Worm (Caenorhabditis elegans) whole organism, L4 larva: ENCODE data around the gene F33G12.6.

Experiments
- Y48G9A.11 ChIP-seq: fragments of 200-800 bp; sonication (Bioruptor generic); IDR thresholded peaks from 2 replicates; pipeline ENCODE4 v1.3.6; 2022; ENCODE audit warnings: missing genetic modification reagents, missing genetic modification characterization, missing compliant biosample characterization
- aly-2 ChIP-seq: sonication (generic microtip); optimal IDR thresholded peaks from 2 replicates; lab custom pipeline; 2018; ENCODE audit warnings: missing biosample characterization, missing genetic modification characterization
- ceh-82 ChIP-seq: sonication (generic microtip); optimal IDR thresholded peaks from 2 replicates; lab custom pipeline; 2017; ENCODE audit warnings: missing biosample characterization, missing genetic modification characterization
- cey-2 ChIP-seq: sonication (generic microtip); optimal IDR thresholded peaks from 3 replicates; lab custom pipeline; 2017; ENCODE audit warnings: missing genetic modification characterization, mild to moderate bottlenecking, missing compliant biosample characterization, antibody characterized with exemption, borderline replicate concordance; ENCODE audit not compliant: insufficient read depth
- dpl-1 ChIP-seq: fragments of 150-350 bp; optimal IDR thresholded peaks from 2 replicates; lab custom pipeline; 2014; ENCODE audit warnings: missing biosample characterization, missing genetic modification reagents, missing genetic modification characterization
- egl-43 ChIP-seq: fragments of 200-800 bp; sonication (Bioruptor generic); IDR thresholded peaks from 2 replicates; pipeline ENCODE4 v1.3.6; 2022; ENCODE audit warnings: missing genetic modification reagents, missing genetic modification characterization, missing compliant biosample characterization
- fos-1 ChIP-seq: fragments of 150-350 bp; optimal IDR thresholded peaks from 2 replicates; lab custom pipeline; 2014; ENCODE audit warnings: missing biosample characterization, missing genetic modification characterization
- lin-1 ChIP-seq: fragments of 200-800 bp; sonication (Bioruptor generic); IDR thresholded peaks from 2 replicates; pipeline ENCODE4 v1.3.6; 2022; ENCODE audit warnings: missing genetic modification reagents, missing genetic modification characterization, missing compliant biosample characterization
- lin-13 ChIP-seq: fragments of 150-350 bp; optimal IDR thresholded peaks from 2 replicates; lab custom pipeline; 2014; ENCODE audit warnings: missing biosample characterization, missing genetic modification reagents, missing genetic modification characterization
- lin-29 ChIP-seq: fragments of 200-800 bp; sonication (Bioruptor generic); IDR thresholded peaks from 2 replicates; pipeline ENCODE4 v1.3.6; 2022; ENCODE audit warnings: missing genetic modification reagents, missing genetic modification characterization, missing compliant biosample characterization
- mdl-1 ChIP-seq, 2 experiments: fragments of 150-350 bp in 1 of 2; sonication (generic microtip) in 1 of 2; optimal IDR thresholded peaks; 2 replicates each; lab custom pipeline; 2014 to 2017; ENCODE audit warnings: missing biosample characterization in 2 of 2, missing genetic modification characterization in 2 of 2
- nhr-237 ChIP-seq: sonication (generic microtip); optimal IDR thresholded peaks from 2 replicates; lab custom pipeline; 2017; ENCODE audit warnings: missing biosample characterization, missing genetic modification characterization
- ztf-11 ChIP-seq: fragments of 150-350 bp; optimal IDR thresholded peaks from 2 replicates; lab custom pipeline; 2014; ENCODE audit warnings: missing biosample characterization, missing genetic modification characterization

DNA sequence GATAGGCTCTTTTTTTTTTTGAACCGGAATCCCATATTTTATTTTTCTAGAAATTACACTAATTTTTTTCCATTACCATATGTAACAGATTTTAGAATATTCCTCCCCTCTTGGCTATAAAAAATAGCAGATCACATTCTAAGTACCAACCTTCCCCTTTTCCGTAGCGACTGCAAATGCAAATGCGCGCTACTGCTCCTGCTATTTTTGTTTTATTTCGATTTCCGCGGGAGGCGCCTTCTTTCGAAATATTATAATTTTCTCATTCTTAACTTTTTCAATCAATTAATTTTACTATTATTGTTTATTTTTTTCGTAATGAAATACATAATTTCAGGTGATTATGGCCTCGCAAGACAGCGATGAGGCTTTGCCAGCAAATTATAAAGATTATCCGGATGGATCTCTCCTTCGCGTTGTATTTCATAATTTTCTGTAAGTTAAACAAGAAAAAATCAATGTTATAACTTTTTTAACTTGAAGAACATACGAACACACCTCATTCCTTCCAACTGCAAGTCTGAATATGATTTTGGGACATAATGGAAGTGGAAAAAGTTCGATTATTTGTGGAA lies 12.2 kb downstream of the F33G12.6 start, which contains the start of gene smc-5:
- TF ChIP-seq aly-2 (tag; lab: Kevin White, UChicago) = no peak
- TF ChIP-seq lin-1 (GFP tag; lab: Robert Waterston, UW) = no peak
- no peak for TF ChIP-seq Y48G9A.11 (GFP tag; lab: Robert Waterston, UW)
- TF ChIP-seq dpl-1 = peak; percentile 84
- no peak for TF ChIP-seq nhr-237 (tag; lab: Kevin White, UChicago)
- no peak for TF ChIP-seq ceh-82 (tag; lab: Kevin White, UChicago)
- no peak for TF ChIP-seq mdl-1 (tag; optimal IDR thresholded peaks at IDR 0.05; lab: Kevin White, UChicago)
- no peak for TF ChIP-seq ztf-11 (tag; lab: Kevin White, UChicago)
- TF ChIP-seq cey-2 (tag; lab: Kevin White, UChicago) = no peak
- no peak for TF ChIP-seq lin-29
- TF ChIP-seq lin-13 = no peak
- TF ChIP-seq fos-1 (tag; lab: Kevin White, UChicago) = no peak
- no peak for TF ChIP-seq egl-43 (GFP tag; lab: Robert Waterston, UW)
